Worm (Caenorhabditis elegans): ENCODE measurements around the gene H05C05.1.

DNA sequence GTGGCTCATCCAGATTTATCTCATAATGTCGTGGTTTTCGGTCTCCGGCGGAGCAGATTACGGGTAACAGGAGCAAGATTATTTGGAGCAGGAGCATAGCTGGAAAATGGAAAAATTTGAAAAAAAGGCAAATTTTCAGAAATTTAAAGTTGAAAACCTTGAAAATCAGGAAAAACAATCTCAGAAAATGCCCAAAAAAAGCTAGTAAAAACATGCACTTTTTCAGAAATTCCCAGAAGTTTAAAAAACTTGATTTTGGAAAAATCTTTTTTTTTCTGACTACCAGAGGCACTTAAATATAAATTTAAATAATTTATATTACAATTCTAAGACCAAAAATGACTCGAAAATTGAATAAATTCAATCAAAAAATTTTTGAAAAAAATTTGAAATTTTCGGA, 28.8 kb downstream of the H05C05.1 start, which contains the start of gene Y55D5A.3:
- no peak for TF ChIP-seq egl-27 (tag; optimal IDR thresholded peaks at IDR 0.05)
- no peak for TF ChIP-seq lir-3 (tag; optimal IDR thresholded peaks at IDR 0.05)

Measured in whole organism, L4 larva.